Worm (Caenorhabditis elegans): ENCODE measurements around the gene ostb-1.
A peak's percentile ranks its signal among the peaks of the same experiment; 100 is the strongest.

Gene ostb-1

DNA sequence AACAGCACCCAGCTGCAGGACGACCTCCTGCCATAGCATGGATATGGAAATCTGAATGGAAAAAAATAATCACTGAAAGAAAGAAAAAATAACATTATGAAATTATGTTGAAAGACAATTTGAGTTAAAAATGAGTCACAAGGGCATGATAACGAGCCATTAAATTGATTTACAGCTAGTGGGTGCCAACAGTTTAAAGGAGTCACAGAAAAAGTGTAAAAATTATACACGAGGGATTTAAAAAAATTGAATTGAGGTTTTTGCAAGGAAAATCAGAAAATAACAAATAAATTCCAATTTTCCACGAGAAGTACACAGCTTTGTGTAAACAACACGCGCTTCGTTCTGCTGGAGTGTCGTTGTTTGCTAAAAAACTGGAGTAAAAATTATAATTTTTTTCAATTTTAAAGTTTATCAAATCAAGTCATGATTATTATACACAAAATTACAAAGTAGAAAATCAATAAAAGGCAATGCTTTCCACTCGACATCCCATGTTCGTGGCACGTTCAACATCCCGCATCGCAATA lies 9.6 kb downstream of the ostb-1 start, which contains the start of gene T01H3.3 (continued):
- TF ChIP-seq nhr-129 (tag; optimal IDR thresholded peaks at IDR 0.05) = peak; percentile 36
- TF ChIP-seq skn-1 (tag; optimal IDR thresholded peaks at IDR 0.05) = no peak
- no peak for TF ChIP-seq nhr-10 (tag; optimal IDR thresholded peaks at IDR 0.05)
- peak; percentile 11 for TF ChIP-seq lin-11 (tag; optimal IDR thresholded peaks at IDR 0.05)
- peak in 1 of 2 experiments; percentile 82 for TF ChIP-seq lsy-2 (tag; optimal IDR thresholded peaks at IDR 0.05)
- TF ChIP-seq R02D3.7 (tag; optimal IDR thresholded peaks at IDR 0.05) = no peak
- TF ChIP-seq elt-3 (tag; optimal IDR thresholded peaks at IDR 0.05) = no peak
- TF ChIP-seq ztf-11 (tag; optimal IDR thresholded peaks at IDR 0.05) = no peak
- no peak for TF ChIP-seq alr-1 (tag; optimal IDR thresholded peaks at IDR 0.05)
- TF ChIP-seq egl-27 (tag; optimal IDR thresholded peaks at IDR 0.05) = no peak

DNA sequence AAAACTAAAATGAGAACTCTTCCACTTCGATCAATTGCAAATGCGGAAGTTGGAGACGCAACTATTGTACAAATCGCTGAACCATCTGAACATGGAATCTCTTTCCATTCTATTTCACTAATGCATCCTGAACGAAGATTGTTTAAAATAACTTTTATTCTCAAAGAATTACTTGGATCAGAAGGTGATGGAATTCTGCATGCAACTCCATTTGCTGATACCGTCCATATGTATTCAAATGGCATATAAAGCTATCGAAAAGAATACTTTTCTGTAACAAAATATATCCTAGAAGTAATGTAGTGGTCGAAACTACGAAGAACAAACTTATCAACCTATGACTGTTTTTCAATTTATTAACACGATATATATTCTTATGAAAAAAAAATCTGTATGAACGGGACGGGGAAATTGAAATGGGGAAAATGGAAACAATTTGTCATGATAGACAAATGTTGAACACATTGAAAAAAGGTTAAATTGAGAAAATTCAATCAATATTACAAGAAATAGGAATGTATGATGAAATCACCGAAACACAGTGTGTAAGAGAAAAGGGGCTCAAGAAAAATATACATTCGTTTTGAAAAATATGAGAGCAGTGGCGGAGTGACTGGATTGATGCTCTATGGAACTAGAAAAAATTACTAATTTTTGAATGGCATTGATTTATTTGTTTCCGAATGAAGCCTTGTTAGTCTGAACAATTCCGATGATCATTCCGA lies 13.6 kb downstream of the ostb-1 start, which contains the start of gene T01H3.2:
T01H3.2 (minus strand) TSS at position 251 of the 725 bp plus-strand sequence.
- TF ChIP-seq gmeb-1 (tag; optimal IDR thresholded peaks at IDR 0.05) = no peak
- peak in 1 of 2 experiments; percentile 12 for TF ChIP-seq lsy-2 (tag; optimal IDR thresholded peaks at IDR 0.05)
- peak; percentile 2 for TF ChIP-seq ama-1 (optimal IDR thresholded peaks at IDR 0.05)
- peak; percentile 3 for TF ChIP-seq crh-2 (tag; optimal IDR thresholded peaks at IDR 0.05)
- TF ChIP-seq mbf-1 (tag; optimal IDR thresholded peaks at IDR 0.05) = no peak

DNA sequence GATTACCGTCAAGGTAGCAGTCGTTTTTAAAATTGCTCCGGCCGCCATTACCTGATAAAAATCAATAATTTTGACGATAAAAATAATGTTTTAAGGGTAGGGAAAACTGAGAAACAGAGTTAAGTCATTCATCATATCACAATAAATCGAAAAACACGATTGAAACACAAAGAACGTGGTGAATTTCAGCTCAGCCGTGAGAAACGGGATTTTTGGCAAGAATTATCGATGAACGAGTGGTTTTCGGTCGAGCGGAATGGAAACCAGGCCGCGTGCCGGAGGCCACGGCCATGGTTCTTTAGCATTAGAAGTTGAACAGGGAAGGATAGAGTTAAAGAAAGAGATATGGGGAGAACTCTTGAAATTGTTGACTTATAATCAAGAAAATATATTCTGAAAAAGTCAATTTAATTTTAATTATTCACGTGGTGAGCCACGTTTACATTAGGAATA lies 15.0 kb downstream of the ostb-1 start, which contains the start of the genes vha-4 and T01H3.5:
vha-4 (minus strand) TSS at position 51 of the 453 bp plus-strand sequence.
T01H3.5 (plus strand) TSS at position 351 of the 453 bp plus-strand sequence.
- TF ChIP-seq lsy-2 (tag; optimal IDR thresholded peaks at IDR 0.05) (peak in 1 of 2 experiments; percentile 12), ceh-82 (tag; optimal IDR thresholded peaks at IDR 0.05) (no peak), fos-1 (tag; optimal IDR thresholded peaks at IDR 0.05) (peak; percentile 62), unc-55 (GFP tag; optimal IDR thresholded peaks at IDR 0.05) (peak; percentile 16), nhr-129 (tag; optimal IDR thresholded peaks at IDR 0.05) (peak; percentile 5), nhr-25 (tag; optimal IDR thresholded peaks at IDR 0.05) (no peak)

DNA sequence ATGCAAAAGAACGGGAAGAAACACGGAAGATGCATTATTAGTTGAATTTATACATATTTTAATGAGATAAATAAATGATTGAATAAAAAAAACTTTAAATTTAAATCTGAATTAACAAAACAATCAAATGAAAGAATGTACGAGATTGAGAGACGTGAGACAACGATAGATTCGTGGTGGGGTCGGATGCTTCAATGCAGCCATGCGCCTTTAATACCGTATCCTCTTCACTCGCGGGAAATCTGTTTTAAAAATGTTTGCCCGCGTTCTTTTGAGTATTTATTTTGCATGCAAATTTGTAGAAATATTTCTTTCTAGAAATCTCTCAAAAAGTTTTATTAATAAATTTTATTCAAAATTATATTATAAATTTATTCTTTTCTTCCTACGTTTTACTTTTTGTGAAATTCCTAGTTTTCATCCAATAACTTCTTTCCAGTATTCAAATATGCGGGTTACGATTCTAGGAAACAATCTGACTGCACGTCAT lies 16.1 kb downstream of the ostb-1 start, which contains the start of gene perm-1:
perm-1 (plus strand) TSS at position 440 of the 490 bp plus-strand sequence.
- TF ChIP-seq nhr-25 (tag; optimal IDR thresholded peaks at IDR 0.05) (no peak), lsy-2 (tag; optimal IDR thresholded peaks at IDR 0.05) (peak in 1 of 2 experiments; percentile 53)

DNA sequence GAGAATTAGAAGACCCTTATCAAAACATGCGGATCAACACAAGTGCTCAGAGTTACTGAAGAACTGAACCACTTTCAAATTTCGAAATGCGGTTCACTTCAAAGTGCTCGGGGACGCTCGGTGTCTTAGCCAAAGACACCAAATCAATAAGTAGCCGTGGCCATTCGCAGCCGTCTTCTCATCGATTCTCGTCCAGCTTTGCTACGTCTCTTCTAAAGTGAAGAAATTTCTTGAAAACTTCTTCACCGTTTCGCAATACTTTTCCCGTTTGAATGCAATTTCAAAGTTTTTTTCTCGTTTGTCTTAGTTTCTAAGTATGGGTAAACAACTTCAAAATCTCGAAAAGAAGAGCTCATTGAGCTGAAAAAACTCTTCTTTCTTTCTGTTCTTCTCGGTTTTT lies 20.6 kb downstream of the ostb-1 start:
- TF ChIP-seq nhr-6 (tag; optimal IDR thresholded peaks at IDR 0.05) (no peak), alr-1 (tag; optimal IDR thresholded peaks at IDR 0.05) (no peak), unc-55 (GFP tag; optimal IDR thresholded peaks at IDR 0.05) (peak; percentile 95), sma-9 (GFP tag; optimal IDR thresholded peaks at IDR 0.05) (no peak), sma-9 (tag; optimal IDR thresholded peaks at IDR 0.05) (no peak), egl-27 (tag; optimal IDR thresholded peaks at IDR 0.05) (no peak), zag-1 (tag; optimal IDR thresholded peaks at IDR 0.05) (no peak), crh-2 (tag; optimal IDR thresholded peaks at IDR 0.05) (no peak), nhr-77 (tag; optimal IDR thresholded peaks at IDR 0.05) (no peak), nhr-12 (tag; optimal IDR thresholded peaks at IDR 0.05) (no peak), aly-2 (tag; optimal IDR thresholded peaks at IDR 0.05) (no peak), mdl-1 (tag; optimal IDR thresholded peaks at IDR 0.05) (no peak), mab-5 (tag; optimal IDR thresholded peaks at IDR 0.05) (no peak), nhr-129 (tag; optimal IDR thresholded peaks at IDR 0.05) (peak; percentile 20), ztf-1 (GFP tag; conservative IDR thresholded peaks at IDR 0.05) (no peak), nhr-10 (tag; optimal IDR thresholded peaks at IDR 0.05) (no peak), ceh-16 (tag; optimal IDR thresholded peaks at IDR 0.05) (no peak), skn-1 (tag; optimal IDR thresholded peaks at IDR 0.05) (no peak), C34F6.9 (tag; optimal IDR thresholded peaks at IDR 0.05) (peak; percentile 65), nhr-11 (tag; optimal IDR thresholded peaks at IDR 0.05) (no peak), ama-1 (optimal IDR thresholded peaks at IDR 0.05) (no peak), sma-3 (GFP tag; optimal IDR thresholded peaks at IDR 0.05) (no peak), blmp-1 (tag; optimal IDR thresholded peaks at IDR 0.05; ENCODE audit: insufficient read depth) (no peak), unc-39 (tag; optimal IDR thresholded peaks at IDR 0.05) (no peak), R02D3.7 (tag; optimal IDR thresholded peaks at IDR 0.05) (no peak), ZK546.5 (tag; optimal IDR thresholded peaks at IDR 0.05) (no peak), lsy-2 (tag; optimal IDR thresholded peaks at IDR 0.05) (peak in 1 of 2 experiments; percentile 38), peb-1 (tag; optimal IDR thresholded peaks at IDR 0.05) (no peak), lin-11 (tag; optimal IDR thresholded peaks at IDR 0.05) (peak; percentile 23), nhr-23 (tag; optimal IDR thresholded peaks at IDR 0.05) (no peak), unc-62 (GFP tag; optimal IDR thresholded peaks at IDR 0.05) (no peak), lin-39 (tag; optimal IDR thresholded peaks at IDR 0.05) (no peak), nhr-25 (tag; optimal IDR thresholded peaks at IDR 0.05) (no peak), Y55F3AM.14 (GFP tag; optimal IDR thresholded peaks at IDR 0.05) (no peak), dmd-4 (tag; optimal IDR thresholded peaks at IDR 0.05) (no peak), elt-3 (tag; optimal IDR thresholded peaks at IDR 0.05) (no peak)

Data from whole organism, L2 larva.